Worm (Caenorhabditis elegans): ENCODE results near the gene npr-37.

- TF ChIP-seq nhr-28 (tag; optimal IDR thresholded peaks at IDR 0.05) (no peak), zip-8 (tag; optimal IDR thresholded peaks at IDR 0.05) (no peak)
These were observed 42.6 kb upstream of the npr-37 start, which contains the start of gene asm-3 for ce11 chrIV:523595-523994.
